Worm (Caenorhabditis elegans) whole organism, late embryonic: Measurements from ENCODE around the gene inx-10.

Experiments used
- pha-4 ChIP-seq: fragments of 150-350 bp; optimal IDR thresholded peaks from 2 replicates; lab custom pipeline; 2018; ENCODE audit warnings: missing biosample characterization, missing genetic modification reagents, missing genetic modification characterization
- tbx-2 ChIP-seq: sonication (generic microtip); optimal IDR thresholded peaks from 2 replicates; lab custom pipeline; 2016; ENCODE audit warnings: missing genetic modification characterization, missing compliant biosample characterization

DNA sequence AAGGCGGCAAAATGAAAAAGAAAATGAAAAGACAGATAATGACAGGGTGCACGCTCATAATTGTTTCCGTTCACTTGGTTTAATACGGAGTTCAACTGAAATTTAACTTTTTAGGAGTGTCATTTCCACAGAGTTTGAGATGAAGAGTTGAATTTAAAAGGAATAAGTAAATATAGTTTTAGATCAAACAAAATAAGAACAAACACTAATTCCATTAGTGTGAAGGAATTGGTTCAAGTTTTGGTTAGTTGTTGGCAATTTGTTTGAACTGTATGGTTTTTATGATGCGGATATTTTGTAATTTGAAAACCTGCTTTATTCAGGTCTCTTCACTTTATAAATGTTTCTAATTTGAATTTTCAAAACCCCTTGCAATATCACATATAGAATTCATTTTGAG, 50.6 kb downstream of the inx-10 start, which contains the start of gene B0222.15:
- TF ChIP-seq pha-4 = no peak
- TF ChIP-seq tbx-2 = no peak
